Fruit fly (Drosophila melanogaster) Kc167 (cell line): Measurements from ENCODE around the gene CG5191.

Experiments
- Myc ChIP-seq: fragments of >200 bp; optimal IDR thresholded peaks from 2 replicates; lab custom pipeline; 2017; ENCODE audit warnings: missing external identifiers
- Sin3A ChIP-seq: fragments of >200 bp; optimal IDR thresholded peaks from 2 replicates; lab custom pipeline; 2018; ENCODE audit warnings: missing external identifiers
- h ChIP-seq: fragments of >200 bp; optimal IDR thresholded peaks from 3 replicates; lab custom pipeline; 2018; ENCODE audit warnings: missing external identifiers
- insv ChIP-seq: fragments of >200 bp; optimal IDR thresholded peaks from 3 replicates; lab custom pipeline; 2018; ENCODE audit warnings: missing external identifiers
- psq ChIP-seq: fragments of >200 bp; optimal IDR thresholded peaks from 2 replicates; lab custom pipeline; 2017; ENCODE audit warnings: missing external identifiers
- ttk ChIP-seq: sonication (Bioruptor generic); optimal IDR thresholded peaks from 2 replicates; lab custom pipeline; 2017; ENCODE audit warnings: missing external identifiers

DNA sequence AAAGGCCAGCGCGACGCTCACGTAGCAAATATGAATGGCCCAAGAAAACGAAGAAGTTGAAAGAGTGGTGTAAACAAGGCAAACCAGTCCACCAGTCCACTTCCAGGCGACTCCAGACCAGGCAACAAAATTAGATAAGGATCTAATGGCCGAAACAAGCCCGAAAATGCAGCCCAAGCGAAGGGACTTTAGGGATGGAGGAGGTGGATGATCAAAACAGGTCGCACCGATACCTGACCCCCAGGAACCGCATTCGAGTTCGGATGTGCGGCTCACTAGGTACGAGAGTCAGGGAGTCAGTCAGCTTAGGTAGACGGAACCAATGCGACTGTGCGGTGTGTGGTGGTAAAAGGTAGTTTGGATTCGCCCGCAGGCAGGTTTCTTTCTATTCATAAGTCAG, 17.4 kb upstream of the CG5191 start:
- no peak for TF ChIP-seq ttk (lab: Kevin White, UChicago)
- TF ChIP-seq h, result no peak
- TF ChIP-seq Myc (lab: Kevin White, UChicago), result no peak
- TF ChIP-seq psq (lab: Kevin White, UChicago), result no peak
- TF ChIP-seq Sin3A (lab: Kevin White, UChicago), result no peak
- no peak for TF ChIP-seq insv (lab: Kevin White, UChicago)
